Fruit fly (Drosophila melanogaster): ENCODE measurements around the gene Set8.

Set8 gene

DNA sequence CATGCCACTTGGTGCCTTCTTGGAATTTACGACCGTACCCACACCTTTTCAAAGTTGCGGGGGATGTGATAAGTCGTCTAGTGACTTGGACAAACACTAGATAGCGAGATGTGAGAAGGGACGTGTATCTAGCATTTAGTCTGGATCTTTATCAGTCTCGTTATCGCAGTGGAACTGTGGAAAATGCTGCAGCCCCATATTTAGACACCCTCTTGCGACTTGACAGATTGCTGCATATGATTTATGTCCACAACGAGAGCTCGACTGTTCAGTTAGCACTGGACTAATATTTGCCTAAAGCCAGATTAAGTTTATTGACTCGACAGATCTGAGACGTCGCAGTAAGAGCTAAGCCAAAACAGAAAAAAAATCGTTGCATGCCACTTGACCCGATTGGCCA, 15.9 kb upstream of the Set8 start (continued):
- TF ChIP-seq Poxn (GFP tag; IDR thresholded peaks at IDR 0.05) (no peak), CG7963 (GFP tag; IDR thresholded peaks at IDR 0.05; ENCODE audit: partially characterized antibody) (no peak), CG3407 (GFP tag; optimal IDR thresholded peaks at IDR 0.05) (peak; percentile 14), emc (GFP tag; optimal IDR thresholded peaks at IDR 0.05) (no peak), CG10565 (GFP tag; optimal IDR thresholded peaks at IDR 0.05) (no peak), Hand (GFP tag; optimal IDR thresholded peaks at IDR 0.05) (no peak), CG8089 (GFP tag; optimal IDR thresholded peaks at IDR 0.05) (no peak), sd (tag; optimal IDR thresholded peaks at IDR 0.05) (no peak), peb (GFP tag; IDR thresholded peaks at IDR 0.05) (no peak), CG16863 (GFP tag; optimal IDR thresholded peaks at IDR 0.05) (no peak), fd96Cb (tag; optimal IDR thresholded peaks at IDR 0.05) (no peak), tio (GFP tag; optimal IDR thresholded peaks at IDR 0.05) (no peak), Sin3A (optimal IDR thresholded peaks at IDR 0.05) (no peak), CG18262 (tag; optimal IDR thresholded peaks at IDR 0.05) (peak; percentile 40), sisA (GFP tag; IDR thresholded peaks at IDR 0.05) (no peak), CG12299 (tag; optimal IDR thresholded peaks at IDR 0.05) (no peak), ab (GFP tag; optimal IDR thresholded peaks at IDR 0.05) (no peak), CG8924 (tag; optimal IDR thresholded peaks at IDR 0.05) (peak; percentile 9), p53 (GFP tag; optimal IDR thresholded peaks at IDR 0.05) (no peak), scrt (GFP tag; optimal IDR thresholded peaks at IDR 0.05) (peak; percentile 22), vnd (GFP tag; IDR thresholded peaks at IDR 0.05; ENCODE audit: partially characterized antibody) (no peak), gce (GFP tag; IDR thresholded peaks at IDR 0.05) (no peak; the same call in 2 of the 3 replicates), ttk (GFP tag; IDR thresholded peaks at IDR 0.05) (no peak), GATAe (GFP tag; conservative IDR thresholded peaks at IDR 0.05) (no peak), Blimp-1 (GFP tag; optimal IDR thresholded peaks at IDR 0.05) (peak; percentile 52), gsb-n (tag; optimal IDR thresholded peaks at IDR 0.05) (no peak), CG7556 (GFP tag; optimal IDR thresholded peaks at IDR 0.05) (no peak), ftz-f1 (GFP tag; optimal IDR thresholded peaks at IDR 0.05) (no peak), HLH3B (GFP tag; IDR thresholded peaks at IDR 0.05) (peak; percentile 30; the same call in 1 of the 2 replicates), chn (GFP tag; optimal IDR thresholded peaks at IDR 0.05) (no peak), CG15073 (GFP tag; optimal IDR thresholded peaks at IDR 0.05) (no peak), Hsf (GFP tag; optimal IDR thresholded peaks at IDR 0.05) (no peak), CG17802 (tag; optimal IDR thresholded peaks at IDR 0.05) (no peak), prd (optimal IDR thresholded peaks at IDR 0.05) (no peak), prd (GFP tag; IDR thresholded peaks at IDR 0.05) (no peak), grn (GFP tag; optimal IDR thresholded peaks at IDR 0.05) (peak; percentile 10), bcd (GFP tag; optimal IDR thresholded peaks at IDR 0.05) (peak; percentile 5), CG12744 (GFP tag; optimal IDR thresholded peaks at IDR 0.05) (no peak), gsb (GFP tag; IDR thresholded peaks at IDR 0.05) (no peak), cas (GFP tag; IDR thresholded peaks at IDR 0.05) (no peak), CG10431 (GFP tag; optimal IDR thresholded peaks at IDR 0.05) (peak; percentile 47), Trl (optimal IDR thresholded peaks at IDR 0.05) (no peak), Trl (GFP tag; optimal IDR thresholded peaks at IDR 0.05) (no peak), Dip3 (GFP tag; optimal IDR thresholded peaks at IDR 0.05) (no peak), CG13894 (tag; optimal IDR thresholded peaks at IDR 0.05) (no peak), CG1233 (GFP tag; optimal IDR thresholded peaks at IDR 0.05) (peak; percentile 62), dati (GFP tag; IDR thresholded peaks at IDR 0.05) (no peak), CG32767 (GFP tag; IDR thresholded peaks at IDR 0.05) (no peak), dpn (GFP tag; optimal IDR thresholded peaks at IDR 0.05) (no peak), bbx (GFP tag; IDR thresholded peaks at IDR 0.05; ENCODE audit: partially characterized antibody) (no peak), CG7372 (GFP tag; IDR thresholded peaks at IDR 0.05) (no peak), CG42726 (GFP tag; IDR thresholded peaks at IDR 0.05; ENCODE audit: partially characterized antibody) (no peak), CG31441 (GFP tag; IDR thresholded peaks at IDR 0.05) (0 out of 2 replicates have a peak, but pooled peaks have one; percentile 26)

All from whole organism, embryonic.